Fruit fly (Drosophila melanogaster) whole organism: ENCODE data around the gene Atx2.

ENCODE experiments used
- CG8478 ChIP-seq: fragments of >200 bp; optimal IDR thresholded peaks from 2 replicates; lab custom pipeline; 2018; ENCODE audit warnings: inconsistent platforms
- Dll ChIP-seq: fragments of >200 bp; optimal IDR thresholded peaks from 2 replicates; lab custom pipeline; 2017
- EcR ChIP-seq, 2 experiments: fragments of >200 bp; optimal IDR thresholded peaks; 2 replicates each; lab custom pipeline; 2017; ENCODE audit warnings: missing biosample characterization in 2 of 2, missing genetic modification characterization in 2 of 2, missing genetic modification reagents in 2 of 2
- pan ChIP-seq: fragments of >200 bp; optimal IDR thresholded peaks from 2 replicates; lab custom pipeline; 2017
- psq ChIP-seq: fragments of >200 bp; optimal IDR thresholded peaks from 2 replicates; lab custom pipeline; 2017
- usp ChIP-seq: fragments of >200 bp; optimal IDR thresholded peaks from 2 replicates; lab custom pipeline; 2017; ENCODE audit warnings: missing biosample characterization, missing genetic modification characterization, mixed read lengths

Atx2 gene

DNA sequence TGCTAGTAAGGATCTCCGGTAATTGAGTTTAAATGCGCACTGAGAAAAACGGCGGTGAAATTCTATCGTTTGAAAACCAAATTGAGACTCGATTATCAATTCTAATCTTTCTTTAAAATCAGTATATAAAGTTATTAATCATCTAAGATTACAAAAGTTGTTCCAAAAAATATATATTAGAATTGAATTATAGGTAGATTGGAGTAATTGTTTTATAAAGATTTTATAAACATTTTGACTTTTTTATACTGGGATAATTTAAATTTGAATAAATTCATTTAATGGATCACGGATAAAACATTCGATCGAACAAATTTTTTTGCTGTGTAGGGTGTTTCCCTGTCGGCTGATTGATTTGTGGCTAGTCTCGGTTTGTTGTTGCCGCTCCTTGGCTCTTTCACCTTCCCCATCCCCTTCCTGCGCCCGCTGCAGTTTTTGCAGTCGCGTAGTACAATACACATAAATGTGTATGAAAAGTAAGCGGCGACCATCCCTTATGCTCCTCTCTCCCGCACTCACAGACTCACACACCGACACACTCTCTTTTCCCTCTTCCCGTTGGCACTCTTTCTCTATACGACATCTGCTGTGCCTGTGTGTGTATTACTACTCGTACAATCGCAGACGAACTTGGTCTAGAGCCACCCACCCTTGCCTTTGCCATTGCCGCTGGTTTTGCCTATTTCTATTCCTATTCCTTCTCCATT is 10.8 kb downstream of the Atx2 start:
- TF ChIP-seq Dll (lab: Kevin White, UChicago) (no peak), usp (no peak), CG8478 (lab: Kevin White, UChicago) (no peak), pan (lab: Kevin White, UChicago) (no peak), EcR (GFP tag; optimal IDR thresholded peaks at IDR 0.05; lab: Kevin White, UChicago) (no peak), psq (lab: Kevin White, UChicago) (no peak)

DNA sequence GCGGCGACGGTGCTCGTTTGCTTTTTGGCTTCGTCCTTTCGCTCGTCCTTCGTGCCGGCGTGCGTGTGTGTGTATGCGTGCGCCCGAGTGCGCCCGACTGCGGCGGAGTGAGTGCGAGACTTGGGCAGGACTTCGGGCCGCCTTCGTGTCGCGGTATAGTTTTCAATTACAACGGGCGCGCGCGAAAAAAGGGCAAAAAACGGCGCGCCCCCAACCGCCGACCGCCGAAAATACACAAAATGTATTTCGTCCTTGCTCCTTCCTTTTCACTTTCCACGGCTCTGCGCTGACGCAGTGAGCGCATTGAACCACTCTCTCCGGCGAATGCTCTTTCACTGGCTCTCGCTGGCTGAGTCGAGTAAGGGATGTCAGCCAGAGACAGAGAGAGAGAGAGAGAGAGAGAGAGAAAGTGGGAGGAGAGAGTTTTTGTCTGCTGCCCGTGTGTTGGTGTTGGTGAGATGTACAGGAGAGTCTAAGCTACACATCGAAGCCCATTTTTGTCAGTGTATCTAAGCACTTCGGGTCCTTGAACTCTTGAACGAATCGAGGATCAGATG is 12.2 kb downstream of the Atx2 start:
- no peak for TF ChIP-seq pan (lab: Kevin White, UChicago)
- no peak for TF ChIP-seq psq (lab: Kevin White, UChicago)
- TF ChIP-seq EcR (GFP tag; optimal IDR thresholded peaks at IDR 0.05; lab: Kevin White, UChicago): no peak
- TF ChIP-seq usp: no peak
- TF ChIP-seq Dll (lab: Kevin White, UChicago): peak; percentile 46
- no peak for TF ChIP-seq CG8478 (lab: Kevin White, UChicago)

DNA sequence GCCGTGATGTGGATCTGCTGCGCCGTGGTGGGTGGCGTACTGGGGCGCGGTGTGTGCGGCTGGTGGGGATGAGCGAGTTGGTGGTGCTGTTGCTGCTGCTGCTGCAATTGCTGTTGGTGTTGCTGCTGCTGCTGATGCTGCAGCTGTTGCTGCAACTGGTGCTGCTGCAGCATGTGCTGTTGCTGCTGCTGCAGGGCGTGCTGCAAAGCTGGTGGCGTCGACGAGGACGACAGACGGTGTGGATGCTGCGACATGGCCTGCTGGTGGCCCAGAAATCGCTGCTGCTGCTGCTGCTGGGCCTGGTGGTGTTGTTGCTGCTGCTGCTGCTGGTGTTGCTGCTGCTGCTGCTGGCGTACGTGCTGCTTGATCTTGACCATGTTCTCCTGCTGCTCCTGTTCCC is 16.0 kb downstream of the Atx2 start:
- no peak for TF ChIP-seq EcR (GFP tag; optimal IDR thresholded peaks at IDR 0.05; lab: Kevin White, UChicago)
- TF ChIP-seq pan (lab: Kevin White, UChicago): no peak
- no peak for TF ChIP-seq usp
- no peak for TF ChIP-seq Dll (lab: Kevin White, UChicago)
- TF ChIP-seq CG8478 (lab: Kevin White, UChicago): no peak
- TF ChIP-seq psq (lab: Kevin White, UChicago): no peak

DNA sequence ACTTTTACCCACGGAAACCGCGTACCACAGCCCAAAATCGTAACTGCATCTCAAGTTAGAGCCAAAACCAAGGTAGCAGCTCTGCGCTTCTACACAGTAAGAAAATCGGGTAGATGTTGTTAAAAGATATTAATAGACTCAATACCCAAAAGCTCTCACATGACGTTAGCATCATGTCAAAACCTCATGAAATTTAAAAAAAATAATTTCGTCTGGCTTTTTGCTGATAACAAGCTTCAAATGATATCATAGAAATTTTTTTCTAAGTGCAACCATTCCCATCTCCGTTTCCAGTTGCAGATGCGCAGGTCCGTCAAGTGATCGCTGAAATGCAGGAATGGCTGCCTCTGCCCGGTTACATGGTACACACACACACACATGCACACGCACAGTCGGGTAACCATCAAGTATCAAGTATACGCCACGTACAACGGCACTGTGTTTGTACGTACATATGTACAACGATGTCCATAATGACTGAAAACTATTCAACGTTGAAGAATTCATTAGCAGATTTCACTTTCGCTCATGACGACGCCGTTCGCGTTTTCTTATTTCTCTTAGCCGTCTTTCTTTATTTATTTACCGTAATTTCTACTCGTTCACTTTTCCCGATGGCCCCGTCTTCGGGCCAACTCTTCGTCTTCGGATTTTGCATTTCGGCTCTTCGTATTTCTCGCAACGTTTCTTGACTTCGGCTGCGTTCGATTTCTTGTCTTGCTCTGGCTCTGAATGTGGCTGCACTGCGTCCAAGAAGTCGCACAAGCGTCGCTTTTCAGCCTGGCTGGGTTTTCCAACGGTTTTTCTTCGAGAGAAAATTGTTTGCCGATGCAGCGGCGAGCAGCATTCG is 17.6 kb downstream of the Atx2 start:
- TF ChIP-seq Dll (lab: Kevin White, UChicago): no peak
- no peak for TF ChIP-seq EcR (GFP tag; optimal IDR thresholded peaks at IDR 0.05; lab: Kevin White, UChicago)
- no peak for TF ChIP-seq pan (lab: Kevin White, UChicago)
- TF ChIP-seq psq (lab: Kevin White, UChicago): no peak

DNA sequence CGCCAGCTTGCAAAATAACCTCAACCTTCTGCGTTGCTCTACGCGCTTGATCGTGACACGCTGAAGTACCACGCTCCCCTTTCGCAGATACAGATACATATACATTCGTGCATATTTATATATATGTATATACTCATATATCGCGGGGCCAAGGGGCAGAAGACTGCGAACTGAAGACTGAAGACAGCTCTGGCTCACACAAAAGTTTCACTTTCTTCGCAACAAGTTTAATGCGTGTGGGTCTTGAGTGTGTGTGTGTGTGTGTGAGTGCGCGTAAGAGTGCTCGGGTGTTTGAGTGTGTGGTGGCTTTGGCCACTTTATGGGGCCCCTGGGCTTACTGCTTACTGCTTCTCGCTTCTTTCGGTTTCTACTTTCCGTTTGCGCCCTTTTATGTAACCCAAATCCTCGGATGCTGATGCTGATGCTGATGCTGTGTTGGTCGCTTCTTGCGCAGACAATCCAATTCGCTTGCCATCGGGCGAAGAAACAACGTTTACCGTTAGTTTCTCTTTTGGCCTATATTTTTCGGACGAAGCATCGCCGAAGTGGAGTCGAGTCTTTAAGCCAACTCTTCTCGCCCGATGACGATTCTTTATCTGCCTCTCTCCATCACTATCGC is 19.1 kb downstream of the Atx2 start:
- TF ChIP-seq pan (lab: Kevin White, UChicago) (no peak), Dll (lab: Kevin White, UChicago) (no peak), EcR (GFP tag; optimal IDR thresholded peaks at IDR 0.05; lab: Kevin White, UChicago) (no peak), CG8478 (lab: Kevin White, UChicago) (no peak), psq (lab: Kevin White, UChicago) (no peak), usp (no peak)

DNA sequence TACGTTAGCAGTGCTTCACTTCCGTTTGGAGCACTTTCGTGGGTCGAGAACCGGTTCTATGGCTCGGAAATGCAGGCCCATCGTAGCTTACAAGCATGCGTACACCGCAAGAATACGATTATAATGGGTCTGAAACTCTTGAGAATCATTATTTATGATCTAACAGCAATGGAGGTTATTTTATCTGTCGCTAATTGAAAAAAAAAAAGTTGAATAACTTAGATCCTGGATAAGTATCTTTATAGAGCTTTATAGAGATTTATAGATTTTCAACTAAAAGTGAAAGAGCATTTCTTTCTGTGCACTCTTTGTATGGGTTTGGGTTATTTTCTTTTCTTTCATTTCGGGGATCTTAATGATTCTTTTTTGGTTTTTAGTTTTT is 19.6 kb downstream of the Atx2 start:
- TF ChIP-seq usp (no peak), CG8478 (lab: Kevin White, UChicago) (no peak), pan (lab: Kevin White, UChicago) (no peak), EcR (GFP tag; optimal IDR thresholded peaks at IDR 0.05; lab: Kevin White, UChicago) (no peak), Dll (lab: Kevin White, UChicago) (no peak), psq (lab: Kevin White, UChicago) (no peak)

DNA sequence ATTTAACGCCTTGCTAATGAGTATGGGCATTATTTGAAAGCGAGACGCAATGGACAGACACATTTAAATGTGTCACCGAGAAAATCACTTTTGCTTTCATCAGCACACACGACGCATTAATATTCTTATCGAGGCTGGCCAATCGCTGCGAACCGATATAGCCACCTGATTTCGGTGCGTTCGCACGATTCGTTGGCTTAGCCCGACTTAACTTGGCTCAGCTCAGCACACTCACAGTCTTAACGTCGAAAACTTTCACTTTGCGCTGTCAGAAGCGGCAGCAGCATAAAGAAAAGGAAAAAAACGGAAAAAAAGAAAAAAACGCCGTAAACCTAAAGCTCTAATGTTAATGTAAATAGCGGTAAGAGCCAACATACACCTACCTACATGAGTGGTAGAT is 22.1 kb downstream of the Atx2 start:
- TF ChIP-seq CG8478 (lab: Kevin White, UChicago) (no peak), usp (no peak), EcR (GFP tag; optimal IDR thresholded peaks at IDR 0.05; lab: Kevin White, UChicago) (no peak), psq (lab: Kevin White, UChicago) (no peak), pan (lab: Kevin White, UChicago) (no peak), Dll (lab: Kevin White, UChicago) (no peak)

DNA sequence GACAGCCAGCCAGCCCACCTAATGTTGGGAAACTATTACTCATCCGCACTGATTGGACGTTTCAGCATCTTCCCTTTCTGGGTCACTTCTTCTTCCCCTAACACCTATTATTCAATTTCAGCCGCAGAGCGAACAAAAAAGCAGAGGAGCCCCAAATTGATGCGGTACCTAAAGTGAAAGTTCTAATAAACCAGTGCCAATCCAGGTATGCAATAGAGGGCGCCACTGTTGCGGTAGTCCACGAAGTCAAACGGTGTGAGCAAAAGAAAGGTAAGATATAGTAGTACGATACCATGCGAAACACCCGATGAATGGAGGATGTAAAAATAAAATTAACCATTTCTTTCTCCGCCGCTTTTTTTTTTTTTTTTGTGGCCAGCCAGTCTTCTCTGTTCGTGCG is 22.9 kb downstream of the Atx2 start:
- no peak for TF ChIP-seq Dll (lab: Kevin White, UChicago)
- no peak for TF ChIP-seq CG8478 (lab: Kevin White, UChicago)
- no peak for TF ChIP-seq pan (lab: Kevin White, UChicago)
- no peak for TF ChIP-seq EcR (GFP tag; optimal IDR thresholded peaks at IDR 0.05; lab: Kevin White, UChicago)
- TF ChIP-seq psq (lab: Kevin White, UChicago): no peak

DNA sequence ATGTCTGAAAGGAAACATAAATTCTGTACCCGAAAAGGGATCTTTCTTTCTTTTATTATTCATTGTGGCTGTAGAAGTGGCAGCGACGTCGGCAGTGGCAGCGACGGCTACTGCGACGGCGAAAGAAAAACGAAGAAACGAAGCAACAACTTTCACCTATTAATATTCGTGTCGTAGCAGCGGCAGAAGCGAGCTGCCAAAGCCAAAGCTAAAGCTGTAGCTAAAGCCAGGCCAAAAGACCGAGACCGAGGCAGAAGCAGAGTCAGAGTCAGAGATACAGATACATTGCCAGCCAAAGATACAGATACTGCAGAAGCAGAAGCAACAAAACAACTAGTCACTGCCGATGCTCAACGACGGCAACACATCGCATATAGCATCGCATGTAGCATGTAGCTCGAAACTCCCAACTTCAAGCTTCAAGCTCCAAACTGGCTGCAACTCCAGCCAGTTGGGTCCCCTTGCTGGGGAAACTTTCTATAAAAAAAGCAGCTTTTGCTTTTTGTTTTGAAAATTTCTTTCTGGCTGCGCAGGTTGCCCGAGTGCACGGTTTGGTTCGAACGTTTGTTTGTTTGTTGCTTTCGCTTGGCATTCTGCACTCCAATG is 25.2 kb downstream of the Atx2 start:
- TF ChIP-seq Dll (lab: Kevin White, UChicago) (no peak), usp (no peak), pan (lab: Kevin White, UChicago) (no peak), psq (lab: Kevin White, UChicago) (no peak), EcR (GFP tag; optimal IDR thresholded peaks at IDR 0.05; lab: Kevin White, UChicago) (no peak), CG8478 (lab: Kevin White, UChicago) (no peak)

DNA sequence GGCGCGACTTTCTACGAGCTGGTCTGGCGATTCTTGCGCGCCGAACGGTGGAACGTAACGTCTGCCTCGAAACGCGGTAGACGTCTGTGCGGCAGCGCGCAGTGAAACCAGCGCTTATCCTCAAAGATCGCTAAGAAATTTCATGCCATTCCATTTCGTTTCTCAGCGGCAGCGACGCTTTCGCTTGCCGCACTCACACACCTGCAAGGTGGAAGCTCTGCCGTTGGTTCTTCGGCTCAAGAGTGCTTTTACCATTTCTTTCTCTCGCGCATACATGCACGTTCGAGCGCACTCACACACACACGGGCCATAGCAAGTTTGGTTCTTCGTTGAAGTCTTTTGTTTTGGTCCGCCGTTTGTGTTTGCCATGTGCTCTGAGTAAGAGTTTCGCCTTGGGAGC is 26.5 kb downstream of the Atx2 start, which contains the start of gene CG6118:
CG6118 (minus strand) TSS at position 63 of the 400 bp plus-strand sequence.
- TF ChIP-seq EcR (GFP tag; optimal IDR thresholded peaks at IDR 0.05; lab: Kevin White, UChicago) (no peak), psq (lab: Kevin White, UChicago) (no peak), usp (no peak), Dll (lab: Kevin White, UChicago) (no peak), pan (lab: Kevin White, UChicago) (no peak), CG8478 (lab: Kevin White, UChicago) (no peak)
